Fruit fly (Drosophila melanogaster) ovary, adult (tissue): Measurements from ENCODE around the gene twin.

ENCODE experiments used
- CG17801 ChIP-seq: fragments of 200-800 bp; optimal IDR thresholded peaks from 2 replicates; lab custom pipeline; 2019; ENCODE audit warnings: missing biosample characterization, mild to moderate bottlenecking, missing genetic modification characterization, moderate library complexity; ENCODE audit not compliant: partially characterized antibody

The twin gene

dm6 chr3R:24259278-24260040 lies 37.7 kb upstream of the twin start:
- peak; percentile 96 for TF ChIP-seq CG17801 (GFP tag; lab: Kevin White, UChicago)

- TF ChIP-seq CG17801 (GFP tag; lab: Kevin White, UChicago): no peak
These were observed 36.6 kb upstream of the twin start for dm6 chr3R:24258333-24258732.

- TF ChIP-seq CG17801 (GFP tag; lab: Kevin White, UChicago): no peak
These were observed 30.7 kb upstream of the twin start, which contains the start of gene beta-PheRS for dm6 chr3R:24252494-24252893. TSS of gene beta-PheRS (minus strand) at chr3R:24252679.

- TF ChIP-seq CG17801 (GFP tag; lab: Kevin White, UChicago): no peak
These were observed 13.0 kb upstream of the twin start for dm6 chr3R:24234721-24235120.

- no peak for TF ChIP-seq CG17801 (GFP tag; lab: Kevin White, UChicago)
These were observed 12.4 kb upstream of the twin start for dm6 chr3R:24234162-24234529.

- TF ChIP-seq CG17801 (GFP tag; lab: Kevin White, UChicago): peak; percentile 18
These were observed 11.8 kb upstream of the twin start for dm6 chr3R:24233366-24234161.

dm6 chr3R:24231914-24232313 lies 10.1 kb upstream of the twin start:
- no peak for TF ChIP-seq CG17801 (GFP tag; lab: Kevin White, UChicago)

- TF ChIP-seq CG17801 (GFP tag; lab: Kevin White, UChicago): no peak
These were observed 9.4 kb upstream of the twin start for dm6 chr3R:24231206-24231502.

- TF ChIP-seq CG17801 (GFP tag; lab: Kevin White, UChicago): peak; percentile 65
These were observed 8.8 kb upstream of the twin start, which contains the start of gene mask for dm6 chr3R:24230423-24231205. TSS of gene mask (plus strand) at chr3R:24230562.

dm6 chr3R:24229870-24230422 lies 8.2 kb upstream of the twin start, which contains the start of gene Spase22-23:
TSS of gene Spase22-23 (minus strand) at chr3R:24230035.
- no peak for TF ChIP-seq CG17801 (GFP tag; lab: Kevin White, UChicago)

dm6 chr3R:24228675-24229074 lies 6.9 kb upstream of the twin start, which contains the start of gene Acp95EF:
TSS of gene Acp95EF (plus strand) at chr3R:24228975.
- TF ChIP-seq CG17801 (GFP tag; lab: Kevin White, UChicago): no peak

dm6 chr3R:24226744-24227143 lies 5.0 kb upstream of the twin start, which contains the start of the genes Spps and CG13609:
TSS of gene Spps (minus strand) at chr3R:24226934.
TSS of gene CG13609 (plus strand) at chr3R:24227023.
- peak; percentile 33 for TF ChIP-seq CG17801 (GFP tag; lab: Kevin White, UChicago)

dm6 chr3R:24220845-24221244 lies 920 bp downstream of the twin start, which contains the start of gene cav:
TSS of gene cav (plus strand) at chr3R:24221103.
- no peak for TF ChIP-seq CG17801 (GFP tag; lab: Kevin White, UChicago)

dm6 chr3R:24219093-24219492 lies 2.7 kb downstream of the twin start:
- TF ChIP-seq CG17801 (GFP tag; lab: Kevin White, UChicago): no peak
